Worm (Caenorhabditis elegans): ENCODE measurements around the gene chil-17.

ce11 chrII:9436009-9436408, 4.0 kb downstream of the chil-17 start, which contains the start of gene kin-16:
- TF ChIP-seq sea-1 (GFP tag; conservative IDR thresholded peaks at IDR 0.05) (no peak), tra-4 (tag; optimal IDR thresholded peaks at IDR 0.05) (no peak)
